Fruit fly (Drosophila melanogaster) whole organism, embryonic: Measurements from ENCODE around the gene Dr.

Experiments
- B-H1 ChIP-seq: fragments of 200-800 bp; sonication (Bioruptor generic); IDR thresholded peaks from 3 replicates; pipeline ENCODE4 v1.3.6; 2022; ENCODE audit warnings: missing biosample characterization, missing genetic modification characterization
- Bdp1 ChIP-seq: fragments of 200-800 bp; sonication (Bioruptor generic); optimal IDR thresholded peaks from 3 replicates; lab custom pipeline; 2016; ENCODE audit warnings: missing biosample characterization, missing genetic modification characterization
- CG10959 ChIP-seq: fragments of 200-800 bp; sonication (Bioruptor generic); IDR thresholded peaks from 2 replicates; pipeline ENCODE4 v1.3.6; 2022; ENCODE audit warnings: missing biosample characterization, missing genetic modification characterization
- CG12219 ChIP-seq: fragments of 200-800 bp; sonication (Bioruptor generic); optimal IDR thresholded peaks from 3 replicates; lab custom pipeline; 2018; ENCODE audit warnings: missing biosample characterization, mild to moderate bottlenecking, missing genetic modification characterization
- CG13424 ChIP-seq: fragments of 200-800 bp; sonication (Bioruptor generic); optimal IDR thresholded peaks from 2 replicates; lab custom pipeline; 2019; ENCODE audit warnings: missing biosample characterization, mild to moderate bottlenecking, missing genetic modification characterization, moderate library complexity
- CG14050 ChIP-seq: fragments of 200-800 bp; sonication (Bioruptor generic); IDR thresholded peaks from 3 replicates; pipeline ENCODE4 v1.3.6; 2022; ENCODE audit warnings: missing biosample characterization, missing genetic modification characterization
- CG2875 ChIP-seq: fragments of 200-800 bp; sonication (Bioruptor generic); optimal IDR thresholded peaks from 2 replicates; lab custom pipeline; 2017; ENCODE audit warnings: missing biosample characterization, mild to moderate bottlenecking, missing genetic modification characterization, missing genetic modification reagents
- CG2889 ChIP-seq: fragments of 200-800 bp; sonication (Bioruptor generic); IDR thresholded peaks from 3 replicates; pipeline ENCODE4 v1.3.6; 2022; ENCODE audit warnings: missing biosample characterization, missing genetic modification characterization
- CG30020 ChIP-seq: fragments of 200-800 bp; optimal IDR thresholded peaks from 2 replicates; lab custom pipeline; 2019; ENCODE audit warnings: missing biosample characterization, mild to moderate bottlenecking, missing genetic modification characterization, moderate library complexity
- CG31441 ChIP-seq: fragments of 200-800 bp; sonication (Bioruptor generic); IDR thresholded peaks from 2 replicates; pipeline ENCODE4 v1.3.6; 2022; ENCODE audit warnings: missing biosample characterization, missing genetic modification characterization
- CG3163 ChIP-seq: fragments of 200-800 bp; sonication (Bioruptor generic); optimal IDR thresholded peaks from 3 replicates; lab custom pipeline; 2016; ENCODE audit warnings: missing biosample characterization, missing genetic modification characterization
- CG33213 ChIP-seq: fragments of 200-800 bp; sonication (Bioruptor generic); optimal IDR thresholded peaks from 3 replicates; lab custom pipeline; 2016; ENCODE audit warnings: missing biosample characterization, missing genetic modification characterization
- CG4328 ChIP-seq: fragments of 200-800 bp; sonication (Bioruptor generic); optimal IDR thresholded peaks from 3 replicates; lab custom pipeline; 2017; ENCODE audit warnings: missing biosample characterization, missing genetic modification reagents, missing genetic modification characterization
- CG43689 ChIP-seq: fragments of 200-800 bp; sonication (Bioruptor generic); IDR thresholded peaks from 2 replicates; pipeline ENCODE4 v1.3.6; 2022; ENCODE audit warnings: missing biosample characterization, missing genetic modification characterization
- CG4424 ChIP-seq: fragments of 200-800 bp; sonication (Bioruptor generic); optimal IDR thresholded peaks from 3 replicates; lab custom pipeline; 2016; ENCODE audit warnings: missing biosample characterization, missing genetic modification characterization
- CG7372 ChIP-seq: fragments of 200-800 bp; sonication (Bioruptor generic); IDR thresholded peaks from 2 replicates; pipeline ENCODE4 v1.3.6; 2022; ENCODE audit warnings: missing biosample characterization, missing genetic modification characterization
- CG8089 ChIP-seq: fragments of 200-800 bp; sonication (Bioruptor generic); optimal IDR thresholded peaks from 3 replicates; lab custom pipeline; 2016; ENCODE audit warnings: missing biosample characterization, missing genetic modification characterization
- CG8924 ChIP-seq: fragments of 200-800 bp; optimal IDR thresholded peaks from 3 replicates; lab custom pipeline; 2019; ENCODE audit warnings: missing biosample characterization, mild to moderate bottlenecking, missing genetic modification characterization, moderate library complexity
- CG9215 ChIP-seq: fragments of 200-800 bp; sonication (Bioruptor generic); IDR thresholded peaks from 2 replicates; pipeline ENCODE4 v1.3.6; 2022; ENCODE audit warnings: missing biosample characterization, missing genetic modification characterization
- CG9817 ChIP-seq: fragments of 200-800 bp; sonication (Bioruptor generic); optimal IDR thresholded peaks from 2 replicates; lab custom pipeline; 2018; ENCODE audit warnings: missing biosample characterization, mild to moderate bottlenecking, missing genetic modification characterization, moderate library complexity
- D19A ChIP-seq: fragments of 200-800 bp; optimal IDR thresholded peaks from 3 replicates; lab custom pipeline; 2019; ENCODE audit warnings: missing biosample characterization, mild to moderate bottlenecking, missing genetic modification characterization, moderate library complexity
- Dip2 ChIP-seq: fragments of 200-800 bp; sonication (Bioruptor generic); IDR thresholded peaks from 2 replicates; pipeline ENCODE4 v1.3.6; 2022; ENCODE audit warnings: missing biosample characterization, missing genetic modification characterization
- Dip3 ChIP-seq: fragments of 200-800 bp; sonication (Bioruptor generic); optimal IDR thresholded peaks from 3 replicates; lab custom pipeline; 2016; ENCODE audit warnings: missing biosample characterization, missing genetic modification characterization
- E2f2 ChIP-seq: fragments of 200-800 bp; sonication (Bioruptor generic); IDR thresholded peaks from 2 replicates; pipeline ENCODE4 v1.3.6; 2022; ENCODE audit warnings: missing biosample characterization, missing genetic modification characterization
- Fer2 ChIP-seq: fragments of 200-800 bp; sonication (Bioruptor generic); optimal IDR thresholded peaks from 2 replicates; lab custom pipeline; 2018; ENCODE audit warnings: missing biosample characterization, mild to moderate bottlenecking, missing genetic modification characterization, moderate library complexity
- Hmr ChIP-seq: fragments of 200-800 bp; sonication (Bioruptor generic); optimal IDR thresholded peaks from 3 replicates; lab custom pipeline; 2017; ENCODE audit warnings: mild to moderate bottlenecking, missing biosample characterization, missing genetic modification reagents, missing genetic modification characterization
- Hsf ChIP-seq: fragments of 200-800 bp; sonication (Bioruptor generic); optimal IDR thresholded peaks from 3 replicates; lab custom pipeline; 2016; ENCODE audit warnings: missing biosample characterization, missing genetic modification characterization
- MBD-R2 ChIP-seq: fragments of 200-800 bp; sonication (Bioruptor generic); IDR thresholded peaks from 2 replicates; pipeline ENCODE4 v1.3.6; 2022; ENCODE audit warnings: missing biosample characterization, missing genetic modification characterization
- NC2α ChIP-seq: fragments of 200-800 bp; sonication (Bioruptor generic); optimal IDR thresholded peaks from 2 replicates; lab custom pipeline; 2016; ENCODE audit warnings: missing biosample characterization, missing genetic modification characterization
- Neu2 ChIP-seq: fragments of 200-800 bp; sonication (Bioruptor generic); optimal IDR thresholded peaks from 3 replicates; lab custom pipeline; 2016; ENCODE audit warnings: missing biosample characterization, missing genetic modification characterization, borderline replicate concordance
- Sox102F ChIP-seq: fragments of 200-800 bp; sonication (Bioruptor generic); optimal IDR thresholded peaks from 2 replicates; lab custom pipeline; 2018; ENCODE audit warnings: missing biosample characterization, mild to moderate bottlenecking, missing genetic modification characterization, moderate library complexity
- Tbp ChIP-seq: fragments of >200 bp; optimal IDR thresholded peaks from 2 replicates; lab custom pipeline; 2018; ENCODE audit warnings: missing biosample characterization, missing genetic modification characterization
- ab ChIP-seq: fragments of 200-800 bp; sonication (Bioruptor generic); optimal IDR thresholded peaks from 2 replicates; lab custom pipeline; 2016; ENCODE audit warnings: missing biosample characterization, missing genetic modification characterization
- ac ChIP-seq: fragments of 200-800 bp; sonication (Bioruptor generic); optimal IDR thresholded peaks from 3 replicates; lab custom pipeline; 2017; ENCODE audit warnings: missing biosample characterization, mild to moderate bottlenecking, missing genetic modification characterization
- aop ChIP-seq: fragments of 200-800 bp; sonication (Bioruptor generic); IDR thresholded peaks from 2 replicates; pipeline ENCODE4 v1.3.6; 2022; ENCODE audit warnings: missing biosample characterization, missing genetic modification characterization
- bbx ChIP-seq: fragments of 200-800 bp; sonication (Bioruptor generic); IDR thresholded peaks from 2 replicates; pipeline ENCODE4 v1.3.6; 2022; ENCODE audit warnings: missing biosample characterization, missing genetic modification characterization; ENCODE audit not compliant: partially characterized antibody
- bcd ChIP-seq: fragments of 200-800 bp; sonication (Bioruptor generic); optimal IDR thresholded peaks from 2 replicates; lab custom pipeline; 2017; ENCODE audit warnings: missing biosample characterization, mild to moderate bottlenecking, missing genetic modification characterization
- bsh ChIP-seq, 2 experiments: fragments of 200-800 bp; sonication (Bioruptor generic); optimal IDR thresholded peaks; 2 replicates each; lab custom pipeline; 2017 to 2018; ENCODE audit warnings: mild to moderate bottlenecking in 2 of 2, missing biosample characterization in 2 of 2, missing genetic modification characterization in 2 of 2, moderate library complexity in 1 of 2
- cad ChIP-seq: fragments of >200 bp; optimal IDR thresholded peaks from 2 replicates; lab custom pipeline; 2017; ENCODE audit warnings: missing biosample characterization, missing genetic modification characterization
- dati ChIP-seq: fragments of 200-800 bp; sonication (Bioruptor generic); IDR thresholded peaks from 2 replicates; pipeline ENCODE4 v1.3.6; 2022; ENCODE audit warnings: missing biosample characterization, missing genetic modification characterization
- disco-r ChIP-seq: fragments of 200-800 bp; sonication (Bioruptor generic); optimal IDR thresholded peaks from 2 replicates; lab custom pipeline; 2016; ENCODE audit warnings: missing biosample characterization, missing genetic modification characterization
- dmrt11E ChIP-seq: fragments of 200-800 bp; sonication (Bioruptor generic); optimal IDR thresholded peaks from 3 replicates; lab custom pipeline; 2018; ENCODE audit warnings: missing biosample characterization, mild to moderate bottlenecking, missing genetic modification characterization, moderate library complexity
- dmrt99B ChIP-seq: fragments of 200-800 bp; sonication (Bioruptor generic); optimal IDR thresholded peaks from 2 replicates; lab custom pipeline; 2018; ENCODE audit warnings: missing biosample characterization, mild to moderate bottlenecking, missing genetic modification characterization, moderate library complexity
- dpn ChIP-seq, 2 experiments: fragments of 200-800 bp; sonication (Bioruptor generic); optimal IDR thresholded peaks; 3 replicates each; lab custom pipeline; 2016; ENCODE audit warnings: missing biosample characterization in 2 of 2, missing genetic modification characterization in 2 of 2
- exex ChIP-seq: fragments of 200-800 bp; sonication (Bioruptor generic); optimal IDR thresholded peaks from 4 replicates; lab custom pipeline; 2018; ENCODE audit warnings: missing biosample characterization, mild to moderate bottlenecking, missing genetic modification characterization, moderate library complexity
- gce ChIP-seq: fragments of 200-800 bp; sonication (Bioruptor generic); IDR thresholded peaks from 3 replicates; pipeline ENCODE4 v1.3.6; 2022; ENCODE audit warnings: missing biosample characterization, missing genetic modification characterization
- grau ChIP-seq: fragments of 200-800 bp; optimal IDR thresholded peaks from 3 replicates; lab custom pipeline; 2019; ENCODE audit warnings: missing biosample characterization, mild to moderate bottlenecking, missing genetic modification characterization, moderate library complexity
- run ChIP-seq: fragments of 200-800 bp; sonication (Bioruptor generic); optimal IDR thresholded peaks from 3 replicates; lab custom pipeline; 2018; ENCODE audit warnings: missing biosample characterization, mild to moderate bottlenecking, missing genetic modification characterization
- slou ChIP-seq: fragments of 200-800 bp; sonication (Bioruptor generic); optimal IDR thresholded peaks from 3 replicates; lab custom pipeline; 2016; ENCODE audit warnings: missing biosample characterization, missing genetic modification characterization
- slp2 ChIP-seq: fragments of 200-800 bp; sonication (Bioruptor generic); optimal IDR thresholded peaks from 2 replicates; lab custom pipeline; 2016; ENCODE audit warnings: missing biosample characterization, missing genetic modification characterization
- vnd ChIP-seq: fragments of 200-800 bp; sonication (Bioruptor generic); IDR thresholded peaks from 3 replicates; pipeline ENCODE4 v1.3.6; 2022; ENCODE audit warnings: missing biosample characterization, missing genetic modification characterization; ENCODE audit not compliant: partially characterized antibody

The Dr gene

dm6 chr3R:29591481-29592138 is 35.4 kb downstream of the Dr start, which contains the start of gene alph (continued):
- TF ChIP-seq CG7372 (GFP tag; lab: Robert Waterston, UW): no peak
- no peak for TF ChIP-seq CG12219 (GFP tag; lab: Kevin White, UChicago)
- TF ChIP-seq slp2: no peak
- TF ChIP-seq MBD-R2 (GFP tag; lab: Robert Waterston, UW): peak; percentile 37
- TF ChIP-seq CG4328: no peak
- no peak for TF ChIP-seq Dip2 (GFP tag; lab: Robert Waterston, UW)
- peak; percentile 98 for TF ChIP-seq bbx
- TF ChIP-seq CG14050 (GFP tag; lab: Robert Waterston, UW): no peak
- peak; percentile 6 to 50 for TF ChIP-seq dpn (GFP tag; optimal IDR thresholded peaks at IDR 0.05; lab: Kevin White, UChicago)
- TF ChIP-seq CG9215 (GFP tag; lab: Robert Waterston, UW): no peak; the same call in 1 of the 2 replicates
- peak; percentile 57 for TF ChIP-seq Hsf
- TF ChIP-seq Neu2: no peak
- no peak for TF ChIP-seq CG30020 (tag; lab: Kevin White, UChicago)
- no peak for TF ChIP-seq exex
- TF ChIP-seq dmrt11E (tag; lab: Kevin White, UChicago): peak; percentile 54
- no peak for TF ChIP-seq CG9817 (tag; lab: Kevin White, UChicago)
- TF ChIP-seq Sox102F (GFP tag; lab: Kevin White, UChicago): no peak
- TF ChIP-seq CG2889: no peak
- no peak for TF ChIP-seq Fer2 (tag; lab: Kevin White, UChicago)
- no peak for TF ChIP-seq CG10959 (GFP tag; lab: Robert Waterston, UW)
- peak; percentile 58 for TF ChIP-seq CG33213 (GFP tag; lab: Kevin White, UChicago)
- no peak for TF ChIP-seq CG8089 (GFP tag; lab: Kevin White, UChicago)
- peak; percentile 13 for TF ChIP-seq D19A (tag; lab: Kevin White, UChicago)
- peak; percentile 27 for TF ChIP-seq bcd (GFP tag; lab: Kevin White, UChicago)
- no peak for TF ChIP-seq dati (GFP tag; lab: Robert Waterston, UW)
- peak; percentile 4 for TF ChIP-seq dmrt99B
- TF ChIP-seq Bdp1 (GFP tag; lab: Kevin White, UChicago): peak; percentile 26
- no peak for TF ChIP-seq ac (GFP tag; lab: Kevin White, UChicago)
- peak; percentile 61 for TF ChIP-seq Hmr (GFP tag; lab: Kevin White, UChicago)
- TF ChIP-seq CG43689 (GFP tag; lab: Robert Waterston, UW): no peak
- no peak for TF ChIP-seq cad (GFP tag; lab: Kevin White, UChicago)
- TF ChIP-seq B-H1 (GFP tag; lab: Robert Waterston, UW): no peak
- TF ChIP-seq aop: no peak
- TF ChIP-seq ab (GFP tag; lab: Kevin White, UChicago): peak; percentile 0
- TF ChIP-seq CG4424 (GFP tag; lab: Kevin White, UChicago): peak; percentile 18
- peak in 1 of 2 experiments; percentile 21 for TF ChIP-seq bsh (GFP tag; optimal IDR thresholded peaks at IDR 0.05; lab: Kevin White, UChicago)
- TF ChIP-seq CG8924 (tag; lab: Kevin White, UChicago): peak; percentile 25
- no peak for TF ChIP-seq CG13424 (tag; lab: Kevin White, UChicago)
- peak; percentile 43 for TF ChIP-seq CG2875 (GFP tag; lab: Kevin White, UChicago)
- peak; percentile 51 for TF ChIP-seq Dip3 (GFP tag; lab: Kevin White, UChicago)
- no peak for TF ChIP-seq run (tag; lab: Kevin White, UChicago)
- no peak for TF ChIP-seq gce
- TF ChIP-seq E2f2 (GFP tag; lab: Robert Waterston, UW): 0 out of 2 replicates have a peak, but pooled peaks have one; percentile 25
- TF ChIP-seq slou (GFP tag; lab: Kevin White, UChicago): no peak
- no peak for TF ChIP-seq NC2α (GFP tag; lab: Kevin White, UChicago)
- TF ChIP-seq grau: peak; percentile 5
- no peak for TF ChIP-seq Tbp (GFP tag; lab: Kevin White, UChicago)
- TF ChIP-seq CG3163: peak; percentile 25
- TF ChIP-seq vnd (GFP tag; lab: Robert Waterston, UW): peak; percentile 98
- TF ChIP-seq CG31441 (GFP tag; lab: Robert Waterston, UW): no peak
- no peak for TF ChIP-seq disco-r (GFP tag; lab: Kevin White, UChicago)
